Worm (Caenorhabditis elegans): ENCODE measurements around the gene lov-1.

DNA sequence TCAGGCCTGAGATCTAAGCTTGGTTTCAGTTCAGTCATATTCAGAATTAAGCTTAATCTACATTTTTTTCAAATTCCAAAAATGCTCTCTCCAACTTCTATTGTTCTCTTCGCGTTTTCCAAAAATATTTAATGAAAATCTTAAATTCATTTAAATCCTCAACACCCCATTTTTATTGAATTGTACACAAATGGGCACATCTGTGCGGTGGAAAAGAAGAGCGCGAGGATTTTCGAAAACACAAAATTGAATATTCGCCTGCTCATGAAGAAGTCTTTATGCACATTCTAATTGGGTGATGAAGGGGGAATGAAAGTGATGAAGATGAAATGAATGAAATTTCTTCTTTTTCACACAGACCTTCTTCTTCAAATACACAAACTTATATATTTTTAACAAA is 37.1 kb downstream of the lov-1 start:
- TF ChIP-seq skn-1 (tag; optimal IDR thresholded peaks at IDR 0.05) (no peak), ces-1 (GFP tag; optimal IDR thresholded peaks at IDR 0.05) (no peak), nhr-41 (GFP tag; IDR thresholded peaks at IDR 0.05) (no peak), zfp-2 (tag; optimal IDR thresholded peaks at IDR 0.05) (no peak), daf-16 (GFP tag; optimal IDR thresholded peaks at IDR 0.05) (no peak), daf-16 (tag; optimal IDR thresholded peaks at IDR 0.05) (no peak), nhr-11 (tag; optimal IDR thresholded peaks at IDR 0.05) (no peak)
